Fruit fly (Drosophila melanogaster) whole organism, wandering third instar larva: ENCODE data around the gene MED20.

Experiments
- Abd-B ChIP-seq: fragments of >200 bp; optimal IDR thresholded peaks from 2 replicates; lab custom pipeline; 2017; ENCODE audit warnings: missing biosample characterization, missing genetic modification characterization
- CG32264 ChIP-seq: fragments of 200-800 bp; sonication (Bioruptor generic); optimal IDR thresholded peaks from 2 replicates; lab custom pipeline; 2016; ENCODE audit warnings: missing biosample characterization, missing genetic modification characterization
- CG9705 ChIP-seq: fragments of 200-800 bp; sonication (Bioruptor generic); optimal IDR thresholded peaks from 2 replicates; lab custom pipeline; 2018; ENCODE audit warnings: missing biosample characterization, mild to moderate bottlenecking, missing genetic modification characterization
- CrebA ChIP-seq: fragments of 200-800 bp; sonication (Bioruptor generic); optimal IDR thresholded peaks from 2 replicates; lab custom pipeline; 2016; ENCODE audit warnings: missing biosample characterization, mild to moderate bottlenecking, missing genetic modification characterization, borderline replicate concordance
- HLH106 ChIP-seq: fragments of 200-800 bp; optimal IDR thresholded peaks from 3 replicates; lab custom pipeline; 2019; ENCODE audit warnings: missing biosample characterization, mild to moderate bottlenecking, missing genetic modification characterization, moderate library complexity
- Hnf4 ChIP-seq: fragments of 200-800 bp; sonication (Bioruptor generic); optimal IDR thresholded peaks from 2 replicates; lab custom pipeline; 2016; ENCODE audit warnings: missing biosample characterization, mild to moderate bottlenecking, missing genetic modification characterization
- Hr78 ChIP-seq: fragments of >200 bp; optimal IDR thresholded peaks from 2 replicates; lab custom pipeline; 2017; ENCODE audit warnings: missing biosample characterization, missing genetic modification characterization
- Hr83 ChIP-seq: fragments of 200-300 bp; sonication (Bioruptor generic); optimal IDR thresholded peaks from 2 replicates; lab custom pipeline; 2016; ENCODE audit warnings: missing biosample characterization, mild to moderate bottlenecking, missing genetic modification characterization, moderate library complexity; ENCODE audit not compliant: poor library complexity, severe bottlenecking
- Jra ChIP-seq: sonication (Bioruptor generic); optimal IDR thresholded peaks from 2 replicates; lab custom pipeline; 2016; ENCODE audit warnings: missing biosample characterization, missing genetic modification characterization
- Myc ChIP-seq: fragments of >200 bp; optimal IDR thresholded peaks from 2 replicates; lab custom pipeline; 2017
- N ChIP-seq: fragments of >200 bp; optimal IDR thresholded peaks from 2 replicates; lab custom pipeline; 2018; ENCODE audit warnings: missing biosample characterization, missing external identifiers, missing genetic modification characterization
- OdsH ChIP-seq: fragments of 200-800 bp; sonication (Bioruptor generic); optimal IDR thresholded peaks from 2 replicates; lab custom pipeline; 2016; ENCODE audit warnings: missing biosample characterization, mild to moderate bottlenecking, missing genetic modification characterization
- Rel ChIP-seq, 2 experiments: fragments of 200-800 bp; sonication (Bioruptor generic) in 1 of 2; optimal IDR thresholded peaks; 2 replicates in 1 of 2; 3 replicates in 1 of 2; lab custom pipeline; 2016 to 2019; ENCODE audit warnings: mild to moderate bottlenecking in 2 of 2, missing biosample characterization in 2 of 2, missing genetic modification characterization in 2 of 2, moderate library complexity in 1 of 2
- Sp1 ChIP-seq: fragments of 200-800 bp; sonication (Bioruptor generic); optimal IDR thresholded peaks from 3 replicates; lab custom pipeline; 2019; ENCODE audit warnings: missing biosample characterization, mild to moderate bottlenecking, missing genetic modification characterization, moderate library complexity
- br ChIP-seq: fragments of 200-800 bp; sonication (Bioruptor generic); optimal IDR thresholded peaks from 2 replicates; lab custom pipeline; 2016; ENCODE audit warnings: missing biosample characterization, missing genetic modification characterization
- dmrt93B ChIP-seq: fragments of 200-800 bp; sonication (Bioruptor generic); optimal IDR thresholded peaks from 2 replicates; lab custom pipeline; 2018; ENCODE audit warnings: missing biosample characterization, mild to moderate bottlenecking, missing genetic modification characterization
- foxo ChIP-seq, 2 experiments: fragments of 200-800 bp; sonication (Bioruptor generic); optimal IDR thresholded peaks; 2 replicates in 1 of 2; 3 replicates in 1 of 2; lab custom pipeline; 2016 to 2017; ENCODE audit warnings: missing biosample characterization in 2 of 2, missing genetic modification characterization in 2 of 2
- fru ChIP-seq: fragments of 200-800 bp; sonication (Bioruptor generic); optimal IDR thresholded peaks from 3 replicates; lab custom pipeline; 2016; ENCODE audit warnings: missing biosample characterization, mild to moderate bottlenecking, missing genetic modification characterization
- h ChIP-seq: fragments of 200-800 bp; sonication (Bioruptor generic); optimal IDR thresholded peaks from 3 replicates; lab custom pipeline; 2016; ENCODE audit warnings: missing biosample characterization, mild to moderate bottlenecking, missing genetic modification characterization
- lola ChIP-seq: fragments of >200 bp; optimal IDR thresholded peaks from 2 replicates; lab custom pipeline; 2017; ENCODE audit warnings: missing biosample characterization, missing genetic modification characterization
- pan ChIP-seq: fragments of >200 bp; optimal IDR thresholded peaks from 2 replicates; lab custom pipeline; 2017
- psq ChIP-seq: fragments of 200-800 bp; sonication (Bioruptor generic); optimal IDR thresholded peaks from 3 replicates; lab custom pipeline; 2017; ENCODE audit warnings: missing biosample characterization, mild to moderate bottlenecking, missing genetic modification characterization, moderate library complexity
- rgr ChIP-seq: fragments of 200-800 bp; sonication (Bioruptor generic); optimal IDR thresholded peaks from 3 replicates; lab custom pipeline; 2016; ENCODE audit warnings: missing biosample characterization, mild to moderate bottlenecking, missing genetic modification characterization
- sage ChIP-seq: fragments of 200-800 bp; sonication (Bioruptor generic); optimal IDR thresholded peaks from 2 replicates; lab custom pipeline; 2016; ENCODE audit warnings: missing biosample characterization, mild to moderate bottlenecking, missing genetic modification characterization
- tai ChIP-seq: sonication (Bioruptor generic); optimal IDR thresholded peaks from 2 replicates; lab custom pipeline; 2016; ENCODE audit warnings: missing biosample characterization, missing genetic modification characterization
- usp ChIP-seq: fragments of >200 bp; optimal IDR thresholded peaks from 2 replicates; lab custom pipeline; 2017; ENCODE audit warnings: missing biosample characterization, missing genetic modification characterization
- woc ChIP-seq: sonication (Bioruptor generic); optimal IDR thresholded peaks from 2 replicates; lab custom pipeline; 2016; ENCODE audit warnings: missing biosample characterization, mild to moderate bottlenecking, missing genetic modification characterization

Gene MED20

dm6 chr2L:8100489-8101352 is 28.1 kb upstream of the MED20 start (continued):
- TF ChIP-seq Jra (GFP tag; lab: Kevin White, UChicago) (peak; percentile 33), psq (GFP tag; lab: Kevin White, UChicago) (no peak), sage (GFP tag; lab: Kevin White, UChicago) (peak; percentile 27)

- no peak for TF ChIP-seq OdsH (GFP tag; lab: Kevin White, UChicago)
- TF ChIP-seq dmrt93B (GFP tag; lab: Kevin White, UChicago): no peak
- TF ChIP-seq Rel (GFP tag; optimal IDR thresholded peaks at IDR 0.05; lab: Kevin White, UChicago): no peak
- peak; percentile 66 for TF ChIP-seq Rel (tag; optimal IDR thresholded peaks at IDR 0.05; lab: Kevin White, UChicago)
- TF ChIP-seq CG9705 (GFP tag; lab: Kevin White, UChicago): no peak
- TF ChIP-seq Myc: no peak
- TF ChIP-seq rgr (GFP tag; lab: Kevin White, UChicago): no peak
- TF ChIP-seq Hr83 (GFP tag; lab: Kevin White, UChicago): no peak
- no peak for TF ChIP-seq tai (GFP tag; lab: Kevin White, UChicago)
- TF ChIP-seq CrebA (GFP tag; lab: Kevin White, UChicago): no peak
- TF ChIP-seq lola: no peak
- TF ChIP-seq Jra (GFP tag; lab: Kevin White, UChicago): no peak
- TF ChIP-seq usp: no peak
- TF ChIP-seq psq (GFP tag; lab: Kevin White, UChicago): no peak
- peak; percentile 9 for TF ChIP-seq fru (GFP tag; lab: Kevin White, UChicago)
- no peak for TF ChIP-seq N (GFP tag; lab: Kevin White, UChicago)
- TF ChIP-seq, all 38 proteins: peak for 2
Measured at dm6 chr2L:8099615-8100375, 27.1 kb upstream of the MED20 start.

dm6 chr2L:8099050-8099449 is 26.4 kb upstream of the MED20 start:
- no peak for TF ChIP-seq Sp1 (GFP tag; lab: Kevin White, UChicago)
- no peak for TF ChIP-seq Hr78
- no peak for TF ChIP-seq woc (GFP tag; lab: Kevin White, UChicago)
- TF ChIP-seq usp: no peak
- TF ChIP-seq sage (GFP tag; lab: Kevin White, UChicago): no peak

dm6 chr2L:8097964-8098945 is 25.6 kb upstream of the MED20 start:
- no peak for TF ChIP-seq Rel (GFP tag; optimal IDR thresholded peaks at IDR 0.05; lab: Kevin White, UChicago)
- peak; percentile 67 for TF ChIP-seq Rel (tag; optimal IDR thresholded peaks at IDR 0.05; lab: Kevin White, UChicago)
- peak; percentile 6 for TF ChIP-seq fru (GFP tag; lab: Kevin White, UChicago)
- TF ChIP-seq lola: no peak

- peak; percentile 54 for TF ChIP-seq h (GFP tag; lab: Kevin White, UChicago)
- TF ChIP-seq fru (GFP tag; lab: Kevin White, UChicago): no peak
- TF ChIP-seq OdsH (GFP tag; lab: Kevin White, UChicago): peak; percentile 11
- no peak for TF ChIP-seq Hr83 (GFP tag; lab: Kevin White, UChicago)
- TF ChIP-seq Abd-B (GFP tag; lab: Kevin White, UChicago): no peak
- TF ChIP-seq foxo (GFP tag; optimal IDR thresholded peaks at IDR 0.05; lab: Kevin White, UChicago): peak in 1 of 2 experiments; percentile 7
- TF ChIP-seq Rel (GFP tag; optimal IDR thresholded peaks at IDR 0.05; lab: Kevin White, UChicago): no peak
- peak; percentile 42 for TF ChIP-seq Rel (tag; optimal IDR thresholded peaks at IDR 0.05; lab: Kevin White, UChicago)
Measured at dm6 chr2L:8097461-8097860, 24.8 kb upstream of the MED20 start.

dm6 chr2L:8095176-8095575 is 22.5 kb upstream of the MED20 start:
- TF ChIP-seq br (no peak), CG32264 (GFP tag; lab: Kevin White, UChicago) (peak; percentile 10), CrebA (GFP tag; lab: Kevin White, UChicago) (peak; percentile 88), sage (GFP tag; lab: Kevin White, UChicago) (peak; percentile 21), Rel (GFP tag; optimal IDR thresholded peaks at IDR 0.05; lab: Kevin White, UChicago) (no peak), Rel (tag; optimal IDR thresholded peaks at IDR 0.05; lab: Kevin White, UChicago) (peak; percentile 81), Hnf4 (GFP tag; lab: Kevin White, UChicago) (peak; percentile 57), dmrt93B (GFP tag; lab: Kevin White, UChicago) (no peak), pan (no peak), Sp1 (GFP tag; lab: Kevin White, UChicago) (peak; percentile 47), rgr (GFP tag; lab: Kevin White, UChicago) (peak; percentile 10), HLH106 (tag; lab: Kevin White, UChicago) (no peak), Myc (no peak), fru (GFP tag; lab: Kevin White, UChicago) (no peak), h (GFP tag; lab: Kevin White, UChicago) (peak; percentile 3), Jra (GFP tag; lab: Kevin White, UChicago) (peak; percentile 29), tai (GFP tag; lab: Kevin White, UChicago) (peak; percentile 43)
- TF ChIP-seq, all 38 proteins: peak for 10
